Worm (Caenorhabditis elegans) whole organism, L1 larva: ENCODE results near the gene algn-12.

Source experiments
- C16A3.4 ChIP-seq: fragments of 150-350 bp; optimal IDR thresholded peaks from 2 replicates; lab custom pipeline; 2014; ENCODE audit warnings: missing biosample characterization, missing genetic modification characterization
- Y116A8C.19 ChIP-seq: sonication (generic microtip); optimal IDR thresholded peaks from 2 replicates; lab custom pipeline; 2016; ENCODE audit warnings: missing compliant biosample characterization, missing genetic modification characterization, borderline replicate concordance
- alr-1 ChIP-seq: fragments of 200-800 bp; sonication (Bioruptor generic); optimal IDR thresholded peaks from 2 replicates; lab custom pipeline; 2018; ENCODE audit warnings: borderline replicate concordance, mild to moderate bottlenecking, missing genetic modification characterization, missing compliant biosample characterization
- ama-1 ChIP-seq: fragments of 150-350 bp; optimal IDR thresholded peaks from 2 replicates; lab custom pipeline; 2014
- blmp-1 ChIP-seq: fragments of 150-350 bp; optimal IDR thresholded peaks from 2 replicates; lab custom pipeline; 2014; ENCODE audit warnings: missing biosample characterization, missing genetic modification characterization
- ceh-8 ChIP-seq: fragments of 200-800 bp; sonication (Bioruptor generic); optimal IDR thresholded peaks from 2 replicates; lab custom pipeline; 2018; ENCODE audit warnings: mild to moderate bottlenecking, missing genetic modification characterization, moderate library complexity, missing compliant biosample characterization
- ceh-88 ChIP-seq: fragments of 200-800 bp; sonication (Bioruptor generic); IDR thresholded peaks from 2 replicates; pipeline ENCODE4 v1.3.6; 2022; ENCODE audit warnings: missing genetic modification characterization, missing compliant biosample characterization
- ces-1 ChIP-seq: fragments of 150-350 bp; optimal IDR thresholded peaks from 2 replicates; lab custom pipeline; 2014; ENCODE audit warnings: missing biosample characterization, missing genetic modification reagents, missing genetic modification characterization
- dpl-1 ChIP-seq, 3 experiments: fragments of 150-350 bp in 2 of 3; sonication (generic microtip) in 1 of 3; optimal IDR thresholded peaks; 2 replicates each; lab custom pipeline; 2014 to 2017; ENCODE audit warnings: missing biosample characterization in 3 of 3, missing genetic modification characterization in 3 of 3, missing genetic modification reagents in 3 of 3
- dsc-1 ChIP-seq: sonication (generic microtip); optimal IDR thresholded peaks from 2 replicates; lab custom pipeline; 2016; ENCODE audit warnings: mild to moderate bottlenecking, missing genetic modification characterization, missing compliant biosample characterization
- efl-1 ChIP-seq, 4 experiments: fragments of 150-350 bp; optimal IDR thresholded peaks in 3 of 4; peaks in 1 of 4; 1 replicate in 1 of 4; 2 replicates in 3 of 4; lab custom pipeline; 2014; ENCODE audit warnings: missing biosample characterization in 2 of 4, missing genetic modification characterization in 2 of 4, missing genetic modification reagents in 2 of 4
- egl-13 ChIP-seq: sonication (generic microtip); optimal IDR thresholded peaks from 2 replicates; lab custom pipeline; 2016; ENCODE audit warnings: missing genotype, missing genetic modification reagents, missing genetic modification characterization, missing compliant biosample characterization
- elt-2 ChIP-seq: sonication (generic microtip); optimal IDR thresholded peaks from 2 replicates; lab custom pipeline; 2016; ENCODE audit warnings: missing genetic modification characterization, mild to moderate bottlenecking, inconsistent platforms, missing compliant biosample characterization, missing genetic modification reagents
- elt-3 ChIP-seq, 6 experiments: fragments of 150-350 bp in 1 of 6; sonication (generic microtip); optimal IDR thresholded peaks; 2 replicates each; lab custom pipeline; 2017 to 2018; ENCODE audit warnings: missing biosample characterization in 6 of 6, missing genetic modification characterization in 6 of 6, inconsistent platforms in 1 of 6
- fkh-10 ChIP-seq: sonication (generic microtip); optimal IDR thresholded peaks from 2 replicates; lab custom pipeline; 2017; ENCODE audit warnings: missing biosample characterization, missing genetic modification reagents, missing genetic modification characterization
- fos-1 ChIP-seq: fragments of 150-350 bp; optimal IDR thresholded peaks from 2 replicates; lab custom pipeline; 2014; ENCODE audit warnings: missing biosample characterization, missing genetic modification characterization
- grh-1 ChIP-seq: fragments of 200-800 bp; sonication (Bioruptor generic); IDR thresholded peaks from 2 replicates; pipeline ENCODE4 v1.3.6; 2022; ENCODE audit warnings: missing genetic modification reagents, missing genetic modification characterization, missing compliant biosample characterization
- hlh-4 ChIP-seq: sonication (generic microtip); optimal IDR thresholded peaks from 2 replicates; lab custom pipeline; 2016; ENCODE audit warnings: mild to moderate bottlenecking, missing genetic modification characterization, missing compliant biosample characterization
- jun-1 ChIP-seq: fragments of 150-350 bp; optimal IDR thresholded peaks from 2 replicates; lab custom pipeline; 2014; ENCODE audit warnings: missing biosample characterization, missing genetic modification reagents, missing genetic modification characterization
- lin-14 ChIP-seq: fragments of 200-800 bp; sonication (Bioruptor generic); optimal IDR thresholded peaks from 2 replicates; lab custom pipeline; 2018; ENCODE audit warnings: mild to moderate bottlenecking, missing genetic modification characterization, moderate library complexity, missing compliant biosample characterization
- lin-35 ChIP-seq, 2 experiments: fragments of 150-350 bp; optimal IDR thresholded peaks; 2 replicates each; lab custom pipeline; 2014; ENCODE audit warnings: missing biosample characterization in 2 of 2, missing genetic modification characterization in 2 of 2, missing genetic modification reagents in 2 of 2
- lsy-2 ChIP-seq, 2 experiments: fragments of 150-350 bp; optimal IDR thresholded peaks; 2 replicates each; lab custom pipeline; 2014; ENCODE audit warnings: missing biosample characterization in 2 of 2, missing genetic modification characterization in 2 of 2
- mab-9 ChIP-seq: fragments of 200-800 bp; sonication (Bioruptor generic); IDR thresholded peaks from 2 replicates; pipeline ENCODE4 v1.3.6; 2022; ENCODE audit warnings: missing genetic modification reagents, missing genetic modification characterization, missing compliant biosample characterization
- mdl-1 ChIP-seq, 2 experiments: fragments of 150-350 bp; optimal IDR thresholded peaks; 2 replicates each; lab custom pipeline; 2014 to 2017; ENCODE audit warnings: missing biosample characterization in 2 of 2, missing genetic modification characterization in 2 of 2, inconsistent platforms in 1 of 2
- mep-1 ChIP-seq: fragments of 150-350 bp; optimal IDR thresholded peaks from 2 replicates; lab custom pipeline; 2014; ENCODE audit warnings: missing biosample characterization, missing genetic modification characterization
- nhr-19 ChIP-seq: fragments of 200-800 bp; sonication (Bioruptor generic); conservative IDR thresholded peaks from 2 replicates; pipeline ENCODE4 v1.3.6; 2022; ENCODE audit warnings: missing genetic modification characterization, missing compliant biosample characterization
- nhr-20 ChIP-seq: sonication (generic microtip); optimal IDR thresholded peaks from 2 replicates; lab custom pipeline; 2016; ENCODE audit warnings: mild to moderate bottlenecking, missing genetic modification characterization, missing compliant biosample characterization
- nhr-47 ChIP-seq: sonication (generic microtip); optimal IDR thresholded peaks from 2 replicates; lab custom pipeline; 2016; ENCODE audit warnings: mild to moderate bottlenecking, missing genetic modification characterization, moderate library complexity, missing compliant biosample characterization
- nhr-71 ChIP-seq: sonication (generic microtip); optimal IDR thresholded peaks from 2 replicates; lab custom pipeline; 2016; ENCODE audit warnings: mild to moderate bottlenecking, missing genetic modification characterization, moderate library complexity, missing compliant biosample characterization
- nhr-77 ChIP-seq: fragments of 150-350 bp; optimal IDR thresholded peaks from 2 replicates; lab custom pipeline; 2014; ENCODE audit warnings: missing biosample characterization, missing genetic modification characterization
- nhr-85 ChIP-seq: sonication (generic microtip); peaks from one replicate; lab custom pipeline; 2016; ENCODE audit warnings: missing genetic modification characterization, inconsistent platforms, missing compliant biosample characterization
- nhr-90 ChIP-seq: sonication (generic microtip); optimal IDR thresholded peaks from 2 replicates; lab custom pipeline; 2016; ENCODE audit warnings: mild to moderate bottlenecking, missing genetic modification characterization, missing compliant biosample characterization; ENCODE audit not compliant: poor library complexity
- pag-3 ChIP-seq: sonication (generic microtip); optimal IDR thresholded peaks from 2 replicates; lab custom pipeline; 2017; ENCODE audit warnings: missing genetic modification characterization, mild to moderate bottlenecking, missing compliant biosample characterization, antibody characterized with exemption, borderline replicate concordance; ENCODE audit not compliant: insufficient read depth
- snu-23 ChIP-seq: sonication (generic microtip); optimal IDR thresholded peaks from 2 replicates; lab custom pipeline; 2016; ENCODE audit warnings: missing genetic modification characterization, missing compliant biosample characterization
- sox-4 ChIP-seq: sonication (generic microtip); optimal IDR thresholded peaks from 2 replicates; lab custom pipeline; 2016; ENCODE audit warnings: missing genetic modification characterization, missing compliant biosample characterization
- swsn-7 ChIP-seq: sonication (generic microtip); optimal IDR thresholded peaks from 2 replicates; lab custom pipeline; 2016; ENCODE audit warnings: missing genetic modification characterization, missing compliant biosample characterization
- tbx-2 ChIP-seq: sonication (generic microtip); optimal IDR thresholded peaks from 2 replicates; lab custom pipeline; 2016; ENCODE audit warnings: missing genetic modification characterization, missing compliant biosample characterization
- unc-130 ChIP-seq: fragments of 150-350 bp; optimal IDR thresholded peaks from 2 replicates; lab custom pipeline; 2017; ENCODE audit warnings: missing biosample characterization, missing genetic modification characterization, inconsistent platforms
- zag-1 ChIP-seq: fragments of 150-350 bp; optimal IDR thresholded peaks from 2 replicates; lab custom pipeline; 2014; ENCODE audit warnings: missing biosample characterization, missing genetic modification characterization
- ztf-4 ChIP-seq: fragments of 150-350 bp; optimal IDR thresholded peaks from 2 replicates; lab custom pipeline; 2014; ENCODE audit warnings: missing biosample characterization, missing genetic modification characterization

The algn-12 gene

DNA sequence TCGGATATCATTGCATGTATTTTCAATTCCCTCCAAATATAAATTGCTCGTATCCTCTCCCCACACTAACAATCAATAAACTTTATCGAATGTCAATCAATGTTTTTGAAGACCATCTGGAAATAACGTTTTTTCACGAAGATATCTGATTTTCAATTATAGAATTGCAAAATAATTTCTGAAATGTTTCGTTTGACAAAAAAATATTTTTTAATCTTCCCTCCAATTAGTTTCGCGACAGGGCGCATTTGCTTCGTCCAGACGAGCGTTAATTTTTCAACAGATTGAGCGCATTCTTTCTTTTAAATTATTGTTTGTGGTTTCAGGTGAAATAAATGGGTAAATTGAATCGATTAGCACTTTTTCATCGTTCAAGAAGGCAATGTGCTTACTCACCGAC lies 3.8 kb upstream of the algn-12 start, which contains the start of gene vars-1 (continued):
- no peak for TF ChIP-seq Y116A8C.19 (tag; lab: Kevin White, UChicago)

DNA sequence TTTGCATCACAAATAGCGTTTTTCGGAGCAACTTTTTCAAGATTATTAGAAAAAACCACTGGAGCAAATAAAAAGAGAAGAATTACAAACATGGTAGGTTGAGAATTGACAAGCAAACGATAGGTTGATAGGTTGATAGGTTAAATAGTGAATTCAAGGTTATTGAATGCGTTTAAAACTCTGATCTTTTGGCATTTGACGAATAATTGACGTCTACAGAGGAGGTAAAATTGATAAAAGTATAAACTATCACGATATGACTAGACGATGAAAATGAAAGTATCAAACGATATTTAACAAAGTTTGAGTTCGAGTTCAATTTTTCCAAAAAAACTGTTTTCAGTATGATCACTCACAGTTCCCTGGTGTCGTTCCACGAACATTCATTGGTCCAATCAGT lies 1.0 kb downstream of the algn-12 start, which contains the start of gene ZC513.14:
ZC513.14 (minus strand) TSS at position 101 of the 400 bp plus-strand sequence.
- TF ChIP-seq ceh-8 (GFP tag; lab: Kevin White, UChicago): no peak

DNA sequence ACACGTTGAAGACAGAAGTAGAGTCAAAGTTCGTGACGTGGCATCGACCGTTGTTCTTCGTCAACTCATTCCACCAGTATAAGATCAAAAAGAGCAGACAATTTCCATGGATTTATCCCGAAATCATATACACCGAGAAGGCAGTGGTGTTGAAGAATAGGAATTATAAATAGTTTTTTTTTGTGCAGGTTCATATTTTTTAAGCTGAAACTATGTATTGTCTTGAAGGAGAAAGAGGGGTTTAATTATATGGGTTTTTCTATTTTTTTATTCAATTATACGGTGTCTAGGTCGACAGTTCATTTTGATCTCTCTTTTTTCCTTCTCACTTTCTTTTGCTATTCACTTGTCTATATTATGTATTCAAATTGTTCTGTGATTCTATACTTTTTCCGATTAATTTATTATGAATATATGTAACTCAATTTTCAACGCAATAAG lies 4.2 kb downstream of the algn-12 start:
- TF ChIP-seq nhr-85 (peak; percentile 77), lsy-2 (tag; optimal IDR thresholded peaks at IDR 0.05; lab: Kevin White, UChicago) (peak; percentile 30 to 32), alr-1 (tag; lab: Kevin White, UChicago) (no peak), ztf-4 (tag; lab: Kevin White, UChicago) (peak; percentile 72), nhr-77 (tag; lab: Kevin White, UChicago) (no peak), elt-3 (tag; optimal IDR thresholded peaks at IDR 0.05; lab: Kevin White, UChicago) (peak in 2 of 6 experiments; percentile 42 to 73), snu-23 (peak; percentile 46), nhr-71 (peak; percentile 57), nhr-19 (peak; percentile 13), dpl-1 (GFP tag; optimal IDR thresholded peaks at IDR 0.05; lab: Kevin White, UChicago) (no peak), nhr-47 (peak; percentile 28), ceh-88 (no peak), nhr-20 (tag; lab: Kevin White, UChicago) (peak; percentile 48), jun-1 (tag; lab: Kevin White, UChicago) (no peak), swsn-7 (peak; percentile 13), mab-9 (GFP tag; lab: Robert Waterston, UW) (no peak), pag-3 (tag; lab: Kevin White, UChicago) (no peak), blmp-1 (tag; lab: Kevin White, UChicago) (peak; percentile 27), mep-1 (tag; lab: Kevin White, UChicago) (peak; percentile 40), grh-1 (peak; percentile 46), efl-1 (optimal IDR thresholded peaks at IDR 0.05; lab: Kevin White, UChicago) (no peak), efl-1 (GFP tag; optimal IDR thresholded peaks at IDR 0.05 in 1 of 2; lab: Kevin White, UChicago) (no peak), lin-35 (GFP tag; optimal IDR thresholded peaks at IDR 0.05; lab: Kevin White, UChicago) (peak in 1 of 2 experiments; percentile 26), nhr-90 (tag; lab: Kevin White, UChicago) (peak; percentile 66), zag-1 (no peak)

DNA sequence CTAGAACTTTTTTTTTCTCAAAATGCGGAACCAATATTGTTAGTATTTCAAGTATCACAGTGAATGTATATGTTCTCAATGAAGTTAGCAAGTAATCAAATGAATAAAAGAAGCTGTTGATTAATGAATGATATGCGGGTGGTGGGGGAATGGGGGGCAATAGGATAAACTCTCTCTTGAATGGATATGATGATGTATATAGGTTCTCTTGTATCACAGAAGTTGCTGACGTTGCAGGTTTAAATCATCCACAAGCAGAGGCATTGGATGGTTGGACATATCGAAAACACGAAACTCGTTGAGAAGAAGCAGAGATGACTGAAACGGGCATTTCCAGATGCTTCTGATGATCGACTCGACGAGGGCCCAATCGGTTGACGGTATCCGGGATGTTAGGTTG lies 4.7 kb downstream of the algn-12 start:
- TF ChIP-seq efl-1 (optimal IDR thresholded peaks at IDR 0.05; lab: Kevin White, UChicago): no peak
- peak in 1 of 2 experiments; percentile 68 for TF ChIP-seq efl-1 (GFP tag; optimal IDR thresholded peaks at IDR 0.05 in 1 of 2; lab: Kevin White, UChicago)
- TF ChIP-seq elt-2 (tag; lab: Kevin White, UChicago): no peak
- no peak for TF ChIP-seq egl-13 (tag; lab: Kevin White, UChicago)
- peak; percentile 6 for TF ChIP-seq nhr-85
- no peak for TF ChIP-seq nhr-20 (tag; lab: Kevin White, UChicago)
- TF ChIP-seq lin-14 (GFP tag; lab: Kevin White, UChicago): peak; percentile 8
- TF ChIP-seq C16A3.4: no peak
- no peak for TF ChIP-seq mdl-1 (tag; optimal IDR thresholded peaks at IDR 0.05; lab: Kevin White, UChicago)

DNA sequence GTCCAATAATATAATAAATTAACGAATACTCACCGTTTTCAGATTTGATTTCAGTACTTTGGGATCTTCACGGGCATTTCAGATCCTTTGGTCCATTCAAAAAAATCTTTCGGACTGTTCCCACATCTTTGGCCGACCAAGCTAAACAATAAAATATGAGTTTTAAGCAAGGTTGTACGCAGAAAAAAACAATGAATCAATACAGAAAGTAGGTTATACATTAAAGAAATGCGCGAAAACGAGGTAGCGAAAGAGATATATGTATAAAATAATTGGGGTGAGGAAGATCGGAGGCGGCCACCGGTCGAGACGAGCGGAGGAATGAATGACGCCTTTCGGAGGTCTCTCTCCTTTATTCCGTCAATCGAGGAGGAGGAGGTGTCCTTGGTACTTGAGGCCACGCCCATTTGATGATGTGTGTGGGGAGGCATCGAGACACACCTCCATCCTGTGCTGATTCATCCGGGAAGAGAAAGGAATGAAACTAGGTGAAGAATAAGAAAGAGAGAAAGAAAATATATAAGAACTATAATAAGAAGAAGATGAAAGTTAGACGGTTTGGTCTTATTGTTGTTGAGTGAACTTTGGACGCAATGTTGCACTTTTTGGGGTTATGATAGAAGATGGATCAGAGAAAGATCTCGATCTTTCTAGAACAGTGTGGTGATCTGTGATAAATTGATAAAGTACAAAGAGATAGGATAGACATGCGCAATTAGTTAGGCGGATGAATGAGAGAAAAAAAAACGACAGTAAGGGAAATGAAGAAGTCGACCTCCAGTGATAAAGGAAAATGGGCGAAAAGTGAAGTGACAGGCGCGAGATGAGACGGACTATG lies 5.6 kb downstream of the algn-12 start:
- no peak for TF ChIP-seq dsc-1
- peak; percentile 61 for TF ChIP-seq lin-14 (GFP tag; lab: Kevin White, UChicago)
- TF ChIP-seq mep-1 (tag; lab: Kevin White, UChicago): peak; percentile 32
- peak; percentile 78 for TF ChIP-seq ama-1 (lab: Kevin White, UChicago)
- TF ChIP-seq fos-1: no peak
- peak; percentile 84 for TF ChIP-seq nhr-85
- peak; percentile 22 to 94 (median 76) for TF ChIP-seq elt-3 (tag; optimal IDR thresholded peaks at IDR 0.05; lab: Kevin White, UChicago)
- TF ChIP-seq hlh-4 (tag; lab: Kevin White, UChicago): no peak
- TF ChIP-seq blmp-1 (tag; lab: Kevin White, UChicago): peak; percentile 98
- peak; percentile 46 for TF ChIP-seq snu-23
- TF ChIP-seq sox-4 (tag; lab: Kevin White, UChicago): no peak
- no peak for TF ChIP-seq fkh-10
- TF ChIP-seq nhr-71: peak; percentile 54
- no peak for TF ChIP-seq ces-1 (GFP tag; lab: Kevin White, UChicago)
- peak; percentile 30 for TF ChIP-seq tbx-2 (tag; lab: Kevin White, UChicago)
- no peak for TF ChIP-seq jun-1 (tag; lab: Kevin White, UChicago)
- TF ChIP-seq nhr-19: peak; percentile 56
- TF ChIP-seq C16A3.4: peak; percentile 4
- no peak for TF ChIP-seq lsy-2 (tag; optimal IDR thresholded peaks at IDR 0.05; lab: Kevin White, UChicago)
- TF ChIP-seq lin-35 (GFP tag; optimal IDR thresholded peaks at IDR 0.05; lab: Kevin White, UChicago): peak in 1 of 2 experiments; percentile 10
- peak; percentile 66 for TF ChIP-seq nhr-20 (tag; lab: Kevin White, UChicago)
- peak; percentile 3 for TF ChIP-seq unc-130 (tag; lab: Kevin White, UChicago)
